Worm (Caenorhabditis elegans): Measurements from ENCODE around the gene pqn-84.

ce11 chrIII:11684770-11685169 lies 15.3 kb upstream of the pqn-84 start:
- no peak for TF ChIP-seq aha-1 (tag)
- TF ChIP-seq nhr-28 (tag; optimal IDR thresholded peaks at IDR 0.05) = peak; percentile 79
- TF ChIP-seq ceh-44 (GFP tag; IDR thresholded peaks at IDR 0.05) = no peak
- no peak for TF ChIP-seq lin-15B (tag; optimal IDR thresholded peaks at IDR 0.05)
- TF ChIP-seq unc-62 (GFP tag; optimal IDR thresholded peaks at IDR 0.05 in 1 of 2) = no peak
- no peak for TF ChIP-seq unc-62 (tag; optimal IDR thresholded peaks at IDR 0.05)
- no peak for TF ChIP-seq daf-8 (GFP tag; IDR thresholded peaks at IDR 0.05)
- TF ChIP-seq fos-1 (tag; optimal IDR thresholded peaks at IDR 0.05) = no peak
- no peak for TF ChIP-seq ZK337.2 (GFP tag; IDR thresholded peaks at IDR 0.05)
- peak; percentile 31 for TF ChIP-seq pqm-1 (tag; optimal IDR thresholded peaks at IDR 0.05)
- TF ChIP-seq lin-39 (tag; optimal IDR thresholded peaks at IDR 0.05) = no peak
- TF ChIP-seq Y48G9A.11 (GFP tag; IDR thresholded peaks at IDR 0.05) = no peak
